Worm (Caenorhabditis elegans) whole organism, L4 larva: ENCODE measurements around the gene apc-2.

Source experiments
- F37D6.2 ChIP-seq: sonication (generic microtip); optimal IDR thresholded peaks from 2 replicates; lab custom pipeline; 2016; ENCODE audit warnings: mild to moderate bottlenecking, missing genetic modification characterization, missing compliant biosample characterization
- F44E2.7 ChIP-seq: fragments of 200-800 bp; sonication (Bioruptor generic); IDR thresholded peaks from 2 replicates; pipeline ENCODE4 v2.1.2; 2022; ENCODE audit warnings: missing genetic modification characterization, missing compliant biosample characterization
- F49E8.2 ChIP-seq: sonication (generic microtip); optimal IDR thresholded peaks from 2 replicates; lab custom pipeline; 2016; ENCODE audit warnings: missing compliant biosample characterization, mild to moderate bottlenecking, missing genetic modification characterization, borderline replicate concordance
- R02D3.7 ChIP-seq: fragments of 150-350 bp; sonication (generic microtip); optimal IDR thresholded peaks from 3 replicates; lab custom pipeline; 2014; ENCODE audit warnings: missing biosample characterization, missing genetic modification characterization
- T26A8.4 ChIP-seq: fragments of 200-800 bp; sonication (Bioruptor generic); IDR thresholded peaks from 2 replicates; pipeline ENCODE4 v1.3.6; 2022; ENCODE audit warnings: missing genetic modification characterization, missing compliant biosample characterization
- arid-1 ChIP-seq: fragments of 200-800 bp; sonication (Bioruptor generic); conservative IDR thresholded peaks from 2 replicates; pipeline ENCODE4 v1.3.6; 2022; ENCODE audit warnings: missing genetic modification reagents, missing genetic modification characterization, missing compliant biosample characterization
- ceh-82 ChIP-seq: sonication (generic microtip); optimal IDR thresholded peaks from 2 replicates; lab custom pipeline; 2017; ENCODE audit warnings: missing biosample characterization, missing genetic modification characterization
- ctbp-1 ChIP-seq: fragments of 200-800 bp; sonication (Bioruptor generic); IDR thresholded peaks from 2 replicates; pipeline ENCODE4 v1.3.6; 2022; ENCODE audit warnings: missing genetic modification reagents, missing genetic modification characterization, missing compliant biosample characterization
- daf-16 ChIP-seq, 3 experiments: sonication (generic microtip); optimal IDR thresholded peaks; 2 replicates each; lab custom pipeline; 2016 to 2017; ENCODE audit warnings: missing genetic modification characterization in 3 of 3, missing genetic modification reagents in 3 of 3, mild to moderate bottlenecking in 2 of 3, missing compliant biosample characterization in 2 of 3, missing biosample characterization in 1 of 3, moderate library complexity in 1 of 3
- daf-8 ChIP-seq: fragments of 200-800 bp; sonication (Bioruptor generic); IDR thresholded peaks from 2 replicates; pipeline ENCODE4 v1.3.6; 2022; ENCODE audit warnings: missing genetic modification characterization, missing compliant biosample characterization
- dmd-8 ChIP-seq: fragments of 200-800 bp; sonication (Bioruptor generic); IDR thresholded peaks from 2 replicates; pipeline ENCODE4 v1.3.6; 2022; ENCODE audit warnings: missing genetic modification characterization, missing compliant biosample characterization
- dmd-9 ChIP-seq: fragments of 200-800 bp; sonication (Bioruptor generic); IDR thresholded peaks from 2 replicates; pipeline ENCODE4 v1.3.6; 2022; ENCODE audit warnings: missing genetic modification reagents, missing genetic modification characterization, missing compliant biosample characterization
- dpl-1 ChIP-seq: fragments of 150-350 bp; optimal IDR thresholded peaks from 2 replicates; lab custom pipeline; 2014; ENCODE audit warnings: missing biosample characterization, missing genetic modification reagents, missing genetic modification characterization
- duxl-1 ChIP-seq: sonication (generic microtip); optimal IDR thresholded peaks from 2 replicates; lab custom pipeline; 2016; ENCODE audit warnings: mild to moderate bottlenecking, missing genetic modification characterization, moderate library complexity, missing compliant biosample characterization; ENCODE audit not compliant: poor library complexity
- egl-27 ChIP-seq: sonication (generic microtip); optimal IDR thresholded peaks from 3 replicates; lab custom pipeline; 2017; ENCODE audit warnings: missing biosample characterization, missing genetic modification reagents, missing genetic modification characterization
- egl-43 ChIP-seq: fragments of 200-800 bp; sonication (Bioruptor generic); IDR thresholded peaks from 2 replicates; pipeline ENCODE4 v1.3.6; 2022; ENCODE audit warnings: missing genetic modification reagents, missing genetic modification characterization, missing compliant biosample characterization
- fos-1 ChIP-seq: fragments of 150-350 bp; optimal IDR thresholded peaks from 2 replicates; lab custom pipeline; 2014; ENCODE audit warnings: missing biosample characterization, missing genetic modification characterization
- gei-8 ChIP-seq: fragments of 200-800 bp; sonication (Bioruptor generic); optimal IDR thresholded peaks from 2 replicates; lab custom pipeline; 2018; ENCODE audit warnings: mild to moderate bottlenecking, missing genetic modification characterization, missing compliant biosample characterization
- hif-1 ChIP-seq, 2 experiments: sonication (generic microtip); optimal IDR thresholded peaks; 2 replicates each; lab custom pipeline; 2016 to 2017; ENCODE audit warnings: missing compliant biosample characterization in 2 of 2, missing genetic modification characterization in 2 of 2, missing genetic modification reagents in 2 of 2, missing genotype in 2 of 2, mild to moderate bottlenecking in 1 of 2
- hmg-1.1 ChIP-seq: fragments of 200-800 bp; sonication (Bioruptor generic); IDR thresholded peaks from 2 replicates; pipeline ENCODE4 v1.3.6; 2022; ENCODE audit warnings: missing genetic modification reagents, missing genetic modification characterization, missing compliant biosample characterization
- jun-1 ChIP-seq: fragments of 150-350 bp; optimal IDR thresholded peaks from 2 replicates; lab custom pipeline; 2014; ENCODE audit warnings: missing biosample characterization, missing genetic modification reagents, missing genetic modification characterization
- lin-1 ChIP-seq: fragments of 200-800 bp; sonication (Bioruptor generic); IDR thresholded peaks from 2 replicates; pipeline ENCODE4 v1.3.6; 2022; ENCODE audit warnings: missing genetic modification reagents, missing genetic modification characterization, missing compliant biosample characterization
- lin-15B ChIP-seq: fragments of 150-350 bp; sonication (generic microtip); optimal IDR thresholded peaks from 3 replicates; lab custom pipeline; 2014; ENCODE audit warnings: missing biosample characterization, missing genetic modification characterization
- lin-38 ChIP-seq: fragments of 200-800 bp; sonication (Bioruptor generic); IDR thresholded peaks from 2 replicates; pipeline ENCODE4 v1.3.6; 2022; ENCODE audit warnings: missing genetic modification reagents, missing genetic modification characterization, missing compliant biosample characterization
- lsy-2 ChIP-seq, 2 experiments: fragments of 150-350 bp in 1 of 2; sonication (generic microtip) in 1 of 2; optimal IDR thresholded peaks; 2 replicates each; lab custom pipeline; 2014 to 2017; ENCODE audit warnings: missing biosample characterization in 2 of 2, missing genetic modification characterization in 2 of 2
- madf-5 ChIP-seq, 2 experiments: fragments of 200-800 bp; sonication (Bioruptor generic); IDR thresholded peaks; 2 replicates each; pipeline ENCODE4 v1.3.6; 2022; ENCODE audit warnings: missing compliant biosample characterization in 2 of 2, missing genetic modification characterization in 2 of 2
- madf-9 ChIP-seq: fragments of 200-800 bp; sonication (Bioruptor generic); conservative IDR thresholded peaks from 2 replicates; pipeline ENCODE4 v1.3.6; 2022; ENCODE audit warnings: missing genetic modification reagents, missing genetic modification characterization, missing compliant biosample characterization
- mep-1 ChIP-seq: fragments of 150-350 bp; sonication (generic microtip); optimal IDR thresholded peaks from 3 replicates; lab custom pipeline; 2014; ENCODE audit warnings: missing biosample characterization, missing genetic modification characterization
- mes-2 ChIP-seq: sonication (generic microtip); optimal IDR thresholded peaks from 2 replicates; lab custom pipeline; 2016; ENCODE audit warnings: missing genotype, mild to moderate bottlenecking, missing genetic modification characterization, missing compliant biosample characterization; ENCODE audit not compliant: poor library complexity, severe bottlenecking
- mxl-2 ChIP-seq: fragments of 200-800 bp; sonication (Bioruptor generic); conservative IDR thresholded peaks from 2 replicates; pipeline ENCODE4 v1.3.6; 2022; ENCODE audit warnings: missing genetic modification reagents, missing genetic modification characterization, missing compliant biosample characterization
- mxl-3 ChIP-seq: fragments of 200-800 bp; sonication (Bioruptor generic); optimal IDR thresholded peaks from 2 replicates; lab custom pipeline; 2018; ENCODE audit warnings: mild to moderate bottlenecking, missing genetic modification characterization, missing compliant biosample characterization
- nhr-102 ChIP-seq: sonication (generic microtip); optimal IDR thresholded peaks from 2 replicates; lab custom pipeline; 2016; ENCODE audit warnings: mild to moderate bottlenecking, missing genetic modification characterization, moderate library complexity, missing compliant biosample characterization
- nhr-11 ChIP-seq: fragments of 150-350 bp; optimal IDR thresholded peaks from 2 replicates; lab custom pipeline; 2014; ENCODE audit warnings: missing biosample characterization, missing genetic modification characterization
- nhr-237 ChIP-seq: sonication (generic microtip); optimal IDR thresholded peaks from 2 replicates; lab custom pipeline; 2017; ENCODE audit warnings: missing biosample characterization, missing genetic modification characterization
- nhr-25 ChIP-seq: sonication (generic microtip); optimal IDR thresholded peaks from 2 replicates; lab custom pipeline; 2017; ENCODE audit warnings: missing genetic modification characterization, mild to moderate bottlenecking, missing compliant biosample characterization, antibody characterized with exemption, moderate library complexity, borderline replicate concordance; ENCODE audit not compliant: insufficient read depth
- nhr-48 ChIP-seq: sonication (generic microtip); optimal IDR thresholded peaks from 2 replicates; lab custom pipeline; 2016; ENCODE audit warnings: mild to moderate bottlenecking, missing genetic modification characterization, missing compliant biosample characterization
- nhr-6 ChIP-seq: fragments of 150-350 bp; optimal IDR thresholded peaks from 2 replicates; lab custom pipeline; 2014; ENCODE audit warnings: missing biosample characterization, missing genetic modification characterization
- nhr-76 ChIP-seq: fragments of 150-350 bp; optimal IDR thresholded peaks from 2 replicates; lab custom pipeline; 2014; ENCODE audit warnings: missing biosample characterization, missing genetic modification characterization
- php-3 ChIP-seq: fragments of 200-800 bp; sonication (Bioruptor generic); IDR thresholded peaks from 2 replicates; pipeline ENCODE4 v1.3.6; 2022; ENCODE audit warnings: missing genetic modification reagents, missing genetic modification characterization, missing compliant biosample characterization
- saeg-2 ChIP-seq: fragments of 200-800 bp; sonication (Bioruptor generic); IDR thresholded peaks from 2 replicates; pipeline ENCODE4 v1.3.6; 2022; ENCODE audit warnings: missing genetic modification reagents, missing genetic modification characterization, missing compliant biosample characterization
- set-16 ChIP-seq: fragments of 200-800 bp; sonication (Bioruptor generic); IDR thresholded peaks from 2 replicates; pipeline ENCODE4 v1.3.6; 2022; ENCODE audit warnings: missing genetic modification reagents, missing genetic modification characterization, missing compliant biosample characterization
- spr-1 ChIP-seq: sonication (generic microtip); optimal IDR thresholded peaks from 2 replicates; lab custom pipeline; 2016; ENCODE audit warnings: mild to moderate bottlenecking, missing genetic modification characterization, missing compliant biosample characterization
- spr-3 ChIP-seq: fragments of 200-800 bp; sonication (Bioruptor generic); optimal IDR thresholded peaks from 2 replicates; lab custom pipeline; 2018; ENCODE audit warnings: mild to moderate bottlenecking, missing genetic modification characterization, missing compliant biosample characterization
- tra-1 ChIP-seq: fragments of 200-800 bp; sonication (Bioruptor generic); IDR thresholded peaks from 2 replicates; pipeline ENCODE4 v1.3.6; 2022; ENCODE audit warnings: missing genetic modification reagents, missing genetic modification characterization, missing compliant biosample characterization
- vab-7 ChIP-seq: fragments of 200-800 bp; sonication (Bioruptor generic); IDR thresholded peaks from 2 replicates; pipeline ENCODE4 v1.3.6; 2022; ENCODE audit warnings: missing genetic modification reagents, missing genetic modification characterization, missing compliant biosample characterization
- zag-1 ChIP-seq: fragments of 150-350 bp; optimal IDR thresholded peaks from 2 replicates; lab custom pipeline; 2014; ENCODE audit warnings: missing biosample characterization, missing genetic modification characterization
- zfp-2 ChIP-seq: sonication (generic microtip); optimal IDR thresholded peaks from 2 replicates; lab custom pipeline; 2016; ENCODE audit warnings: mild to moderate bottlenecking, missing genetic modification characterization, missing compliant biosample characterization
- ztf-7 ChIP-seq: fragments of 150-350 bp; optimal IDR thresholded peaks from 2 replicates; lab custom pipeline; 2014; ENCODE audit warnings: missing biosample characterization, missing genetic modification characterization

apc-2 gene

ce11 chrIII:8042775-8043174 lies 37.7 kb upstream of the apc-2 start, which contains the start of gene K12H4.6:
TSS of gene K12H4.6 (minus strand) at chrIII:8042875.
- TF ChIP-seq nhr-6 (tag; lab: Kevin White, UChicago) (no peak), gei-8 (no peak), lin-1 (GFP tag; lab: Robert Waterston, UW) (no peak), dpl-1 (GFP tag; lab: Kevin White, UChicago) (no peak), nhr-102 (tag; lab: Kevin White, UChicago) (no peak), hmg-1.1 (GFP tag; lab: Robert Waterston, UW) (no peak), hif-1 (tag; optimal IDR thresholded peaks at IDR 0.05; lab: Kevin White, UChicago) (no peak), nhr-48 (tag; lab: Kevin White, UChicago) (no peak), set-16 (GFP tag; lab: Robert Waterston, UW) (no peak), egl-43 (GFP tag; lab: Robert Waterston, UW) (no peak), mxl-3 (no peak)

- TF ChIP-seq lsy-2 (tag; optimal IDR thresholded peaks at IDR 0.05; lab: Kevin White, UChicago): peak; percentile 96 to 98
- TF ChIP-seq saeg-2 (GFP tag; lab: Robert Waterston, UW): 0 out of 2 replicates have a peak, but pooled peaks have one; percentile 21
- TF ChIP-seq php-3 (GFP tag; lab: Robert Waterston, UW): peak; percentile 66
- peak; percentile 95 for TF ChIP-seq duxl-1
- peak; percentile 76; the same call in 1 of the 2 replicates for TF ChIP-seq F44E2.7 (GFP tag; lab: Robert Waterston, UW)
- peak; percentile 96 for TF ChIP-seq lin-38 (GFP tag; lab: Robert Waterston, UW)
- peak; percentile 96 to 98 for TF ChIP-seq madf-5 (GFP tag; IDR thresholded peaks at IDR 0.05; lab: Robert Waterston, UW)
- TF ChIP-seq nhr-76 (tag; lab: Kevin White, UChicago): peak; percentile 57
- peak; percentile 100 for TF ChIP-seq mes-2 (tag; lab: Kevin White, UChicago)
- TF ChIP-seq ztf-7 (tag; lab: Kevin White, UChicago): peak; percentile 82
- TF ChIP-seq spr-3 (GFP tag; lab: Kevin White, UChicago): peak; percentile 86
- TF ChIP-seq F37D6.2 (tag; lab: Kevin White, UChicago): peak; percentile 94
- TF ChIP-seq jun-1 (tag; lab: Kevin White, UChicago): peak; percentile 92
- peak; percentile 54 for TF ChIP-seq zag-1
- TF ChIP-seq egl-27: no peak
- TF ChIP-seq nhr-11 (tag; lab: Kevin White, UChicago): peak; percentile 99
- TF ChIP-seq vab-7 (GFP tag; lab: Robert Waterston, UW): peak; percentile 100
- TF ChIP-seq daf-8: 0 out of 2 replicates have a peak, but pooled peaks have one; percentile 85
- peak; percentile 99 for TF ChIP-seq mep-1 (tag; lab: Kevin White, UChicago)
- TF ChIP-seq nhr-25 (tag; lab: Kevin White, UChicago): peak; percentile 96
- peak; percentile 65 to 98 for TF ChIP-seq hif-1 (tag; optimal IDR thresholded peaks at IDR 0.05; lab: Kevin White, UChicago)
- TF ChIP-seq F49E8.2 (tag; lab: Kevin White, UChicago): peak; percentile 83
- TF ChIP-seq lin-1 (GFP tag; lab: Robert Waterston, UW): peak; percentile 76; the same call in 1 of the 2 replicates
- TF ChIP-seq madf-9 (GFP tag; lab: Robert Waterston, UW): peak; percentile 97
- peak; percentile 98 for TF ChIP-seq arid-1 (GFP tag; lab: Robert Waterston, UW)
- TF ChIP-seq spr-1 (tag; lab: Kevin White, UChicago): peak; percentile 94
- TF ChIP-seq T26A8.4 (GFP tag; lab: Robert Waterston, UW): peak; percentile 83
- TF ChIP-seq R02D3.7 (tag; lab: Kevin White, UChicago): peak; percentile 47
- peak; percentile 62 to 80 for TF ChIP-seq daf-16 (GFP tag; optimal IDR thresholded peaks at IDR 0.05; lab: Kevin White, UChicago)
- TF ChIP-seq daf-16 (tag; optimal IDR thresholded peaks at IDR 0.05; lab: Kevin White, UChicago): peak; percentile 90
- TF ChIP-seq nhr-237: peak; percentile 63
- TF ChIP-seq lin-15B (tag; lab: Kevin White, UChicago): peak; percentile 91
- peak; percentile 89 for TF ChIP-seq mxl-2
- TF ChIP-seq zfp-2: peak; percentile 83
- peak; percentile 28 for TF ChIP-seq ceh-82 (tag; lab: Kevin White, UChicago)
- peak; percentile 99 for TF ChIP-seq dmd-9 (GFP tag; lab: Robert Waterston, UW)
- TF ChIP-seq ctbp-1 (GFP tag; lab: Robert Waterston, UW): peak; percentile 95
- TF ChIP-seq dmd-8: peak; percentile 83
- peak; percentile 99 for TF ChIP-seq tra-1 (GFP tag; lab: Robert Waterston, UW)
- TF ChIP-seq fos-1 (tag; lab: Kevin White, UChicago): no peak
- TF ChIP-seq hmg-1.1 (GFP tag; lab: Robert Waterston, UW): peak; percentile 98
Observed at ce11 chrIII:8043784-8044183, 36.6 kb upstream of the apc-2 start.
